Fruit fly (Drosophila melanogaster): Measurements from ENCODE around the gene CG13793.

The CG13793 gene

DNA sequence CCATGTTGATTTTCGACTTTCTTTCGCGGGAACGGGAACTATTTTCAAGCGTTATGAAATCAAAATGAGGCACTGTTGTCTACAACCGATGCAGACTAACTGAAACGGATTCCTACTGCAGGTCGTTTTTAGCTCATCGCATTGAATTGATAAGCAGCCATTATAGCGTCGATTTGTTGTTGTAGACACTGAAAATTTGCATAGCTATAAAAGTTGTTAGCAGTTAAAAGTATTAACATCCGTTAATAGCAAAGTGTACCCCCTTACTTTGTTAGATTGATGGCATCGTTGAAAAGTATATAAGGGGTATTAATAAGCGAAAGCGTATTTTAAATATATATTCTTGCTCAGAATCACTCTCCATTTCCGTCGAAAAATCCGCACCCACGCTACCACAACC, at the start of gene CG13793:
CG13793 (minus strand) TSS at position 101 of the 400 bp plus-strand sequence.
- no peak for TF ChIP-seq acj6 (GFP tag; optimal IDR thresholded peaks at IDR 0.05)
- TF ChIP-seq achi (GFP tag; optimal IDR thresholded peaks at IDR 0.05) = no peak
- no peak for TF ChIP-seq Eip75B (GFP tag; optimal IDR thresholded peaks at IDR 0.05)
- no peak for TF ChIP-seq fd85E (GFP tag; optimal IDR thresholded peaks at IDR 0.05)
- TF ChIP-seq CG6163 (GFP tag; IDR thresholded peaks at IDR 0.05) = no peak
- TF ChIP-seq Sox14 (GFP tag; optimal IDR thresholded peaks at IDR 0.05) = no peak
- no peak for TF ChIP-seq Smox (GFP tag; optimal IDR thresholded peaks at IDR 0.05)
- no peak for TF ChIP-seq CG6276 (GFP tag; optimal IDR thresholded peaks at IDR 0.05)
- no peak for TF ChIP-seq Hr39 (GFP tag; optimal IDR thresholded peaks at IDR 0.05)
- no peak for TF ChIP-seq CG7368 (GFP tag; optimal IDR thresholded peaks at IDR 0.05)
- no peak for TF ChIP-seq CG8632 (GFP tag; optimal IDR thresholded peaks at IDR 0.05)
- TF ChIP-seq Sox15 (GFP tag; optimal IDR thresholded peaks at IDR 0.05) = no peak
- TF ChIP-seq Ets21C (GFP tag; optimal IDR thresholded peaks at IDR 0.05) = no peak
- TF ChIP-seq CG8319 (GFP tag; optimal IDR thresholded peaks at IDR 0.05) = no peak
- TF ChIP-seq OdsH (GFP tag; optimal IDR thresholded peaks at IDR 0.05) = no peak
- TF ChIP-seq Hr38 (GFP tag; optimal IDR thresholded peaks at IDR 0.05) = no peak

DNA sequence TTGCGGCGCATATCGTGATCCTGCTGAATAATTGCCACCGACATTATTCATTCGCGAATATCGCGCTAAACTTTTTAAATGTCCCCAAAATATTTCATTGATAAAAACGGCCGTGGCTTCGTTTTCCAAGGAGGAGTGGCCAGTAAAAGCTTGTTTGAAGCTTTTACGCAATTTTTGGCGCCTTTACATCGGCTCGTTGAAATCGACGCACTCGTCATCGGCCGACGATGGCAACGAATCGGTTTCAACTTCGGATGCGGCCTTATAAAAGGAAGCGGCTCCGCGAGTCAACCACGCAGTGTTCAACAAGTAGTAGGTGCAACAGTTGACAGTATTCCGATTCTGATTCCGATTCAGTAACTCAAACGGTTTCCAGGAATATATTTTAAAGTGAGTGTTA, 48.0 kb upstream of the CG13793 start, which contains the start of gene CG7191:
CG7191 (plus strand) TSS at position 301 of the 400 bp plus-strand sequence.
- TF ChIP-seq acj6 (GFP tag; optimal IDR thresholded peaks at IDR 0.05) (no peak), CG6808 (GFP tag; optimal IDR thresholded peaks at IDR 0.05) (no peak), Ets21C (GFP tag; optimal IDR thresholded peaks at IDR 0.05) (no peak), fkh (GFP tag; optimal IDR thresholded peaks at IDR 0.05) (no peak), Gug (GFP tag; IDR thresholded peaks at IDR 0.05) (no peak), CG15336 (GFP tag; IDR thresholded peaks at IDR 0.05) (no peak), salr (GFP tag; optimal IDR thresholded peaks at IDR 0.05) (no peak), Eip93F (GFP tag; optimal IDR thresholded peaks at IDR 0.05) (no peak), CG11902 (GFP tag; optimal IDR thresholded peaks at IDR 0.05) (no peak), CG7368 (GFP tag; optimal IDR thresholded peaks at IDR 0.05) (no peak), achi (GFP tag; optimal IDR thresholded peaks at IDR 0.05) (no peak), dac (GFP tag; optimal IDR thresholded peaks at IDR 0.05) (no peak), Sox14 (GFP tag; optimal IDR thresholded peaks at IDR 0.05) (no peak), CG11294 (GFP tag; IDR thresholded peaks at IDR 0.05) (no peak)

DNA sequence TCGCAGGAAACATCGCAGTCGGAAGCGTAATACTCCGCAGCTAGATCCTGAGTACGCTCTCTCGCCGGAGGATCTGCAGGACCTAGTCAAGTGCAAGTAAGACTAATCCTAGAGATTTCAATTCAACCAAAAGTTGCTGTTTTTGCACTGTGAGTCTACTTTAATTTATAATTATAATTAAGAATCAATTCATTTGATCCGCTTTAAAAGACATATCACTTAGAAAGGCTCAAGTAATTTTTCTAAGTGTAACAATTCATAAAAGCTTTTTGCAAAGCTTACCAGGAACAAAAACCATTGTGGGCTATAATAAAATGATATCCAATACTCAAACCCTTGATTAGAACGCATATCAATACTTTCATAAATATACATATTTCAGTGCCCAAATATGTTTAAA, 37.5 kb upstream of the CG13793 start:
- TF ChIP-seq acj6 (GFP tag; optimal IDR thresholded peaks at IDR 0.05) = peak; percentile 10
- peak; percentile 20 for TF ChIP-seq CG32006 (GFP tag; optimal IDR thresholded peaks at IDR 0.05)
- TF ChIP-seq eg (GFP tag; IDR thresholded peaks at IDR 0.05) = peak; percentile 51; the same call in 1 of the 3 replicates
- peak; percentile 2 for TF ChIP-seq Hr4 (GFP tag; optimal IDR thresholded peaks at IDR 0.05)
- TF ChIP-seq CG1621 (tag; optimal IDR thresholded peaks at IDR 0.05) = no peak
- TF ChIP-seq CG15336 (GFP tag; IDR thresholded peaks at IDR 0.05) = peak; percentile 48; the same call in 1 of the 2 replicates
- peak; percentile 40; the same call in 1 of the 3 replicates for TF ChIP-seq CG8119 (GFP tag; IDR thresholded peaks at IDR 0.05)
- 0 out of 2 replicates have a peak, but pooled peaks have one; percentile 19 for TF ChIP-seq CG11294 (GFP tag; IDR thresholded peaks at IDR 0.05)
- no peak for TF ChIP-seq CG7368 (GFP tag; optimal IDR thresholded peaks at IDR 0.05)

dm6 chr2L:7754539-7754938, 35.3 kb upstream of the CG13793 start:
- TF ChIP-seq CG6808 (GFP tag; optimal IDR thresholded peaks at IDR 0.05) (no peak), CG1621 (tag; optimal IDR thresholded peaks at IDR 0.05) (no peak), CG32006 (GFP tag; optimal IDR thresholded peaks at IDR 0.05) (peak; percentile 45), CG8319 (GFP tag; optimal IDR thresholded peaks at IDR 0.05) (no peak), CG34406 (GFP tag; optimal IDR thresholded peaks at IDR 0.05) (no peak), CG11762 (GFP tag; optimal IDR thresholded peaks at IDR 0.05; ENCODE audit: insufficient read depth) (no peak), vri (GFP tag; optimal IDR thresholded peaks at IDR 0.05) (no peak), Hr4 (GFP tag; optimal IDR thresholded peaks at IDR 0.05) (peak; percentile 47), spab (GFP tag; optimal IDR thresholded peaks at IDR 0.05) (no peak), CG10669 (GFP tag; optimal IDR thresholded peaks at IDR 0.05) (no peak), Sox102F (GFP tag; optimal IDR thresholded peaks at IDR 0.05) (no peak), fkh (GFP tag; optimal IDR thresholded peaks at IDR 0.05) (no peak), OdsH (GFP tag; optimal IDR thresholded peaks at IDR 0.05) (no peak), Gug (GFP tag; IDR thresholded peaks at IDR 0.05) (no peak), cyc (GFP tag; optimal IDR thresholded peaks at IDR 0.05) (peak; percentile 4), Smox (GFP tag; optimal IDR thresholded peaks at IDR 0.05) (no peak), CG3032 (tag; optimal IDR thresholded peaks at IDR 0.05) (peak; percentile 15), CG8632 (GFP tag; optimal IDR thresholded peaks at IDR 0.05) (no peak), svp (GFP tag) (peak; percentile 65), salr (GFP tag; optimal IDR thresholded peaks at IDR 0.05) (no peak), dac (GFP tag; optimal IDR thresholded peaks at IDR 0.05) (no peak), CG6276 (GFP tag; optimal IDR thresholded peaks at IDR 0.05) (peak; percentile 23), acj6 (GFP tag; optimal IDR thresholded peaks at IDR 0.05) (no peak), esn (GFP tag; optimal IDR thresholded peaks at IDR 0.05) (no peak), CG16779 (tag; optimal IDR thresholded peaks at IDR 0.05) (no peak), Ets96B (tag; optimal IDR thresholded peaks at IDR 0.05) (peak; percentile 12), Hr39 (GFP tag; optimal IDR thresholded peaks at IDR 0.05) (no peak), Sox15 (GFP tag; optimal IDR thresholded peaks at IDR 0.05) (no peak), Eip75B (GFP tag; optimal IDR thresholded peaks at IDR 0.05) (no peak), Eip78C (GFP tag) (no peak)

All from whole organism, prepupa.